Worm (Caenorhabditis elegans) whole organism, L4 larva: ENCODE data around the gene krr-1.

Source experiments
- aly-2 ChIP-seq: sonication (generic microtip); optimal IDR thresholded peaks from 2 replicates; lab custom pipeline; 2018; ENCODE audit warnings: missing biosample characterization, missing genetic modification characterization
- arid-1 ChIP-seq: fragments of 200-800 bp; sonication (Bioruptor generic); conservative IDR thresholded peaks from 2 replicates; pipeline ENCODE4 v1.3.6; 2022; ENCODE audit warnings: missing genetic modification reagents, missing genetic modification characterization, missing compliant biosample characterization
- dpl-1 ChIP-seq: fragments of 150-350 bp; optimal IDR thresholded peaks from 2 replicates; lab custom pipeline; 2014; ENCODE audit warnings: missing biosample characterization, missing genetic modification reagents, missing genetic modification characterization
- egl-27 ChIP-seq: sonication (generic microtip); optimal IDR thresholded peaks from 3 replicates; lab custom pipeline; 2017; ENCODE audit warnings: missing biosample characterization, missing genetic modification reagents, missing genetic modification characterization
- hlh-11 ChIP-seq: fragments of 200-800 bp; sonication (Bioruptor generic); optimal IDR thresholded peaks from 2 replicates; lab custom pipeline; 2018; ENCODE audit warnings: mild to moderate bottlenecking, missing genetic modification characterization, missing compliant biosample characterization
- lin-39 ChIP-seq: fragments of 150-350 bp; optimal IDR thresholded peaks from 2 replicates; lab custom pipeline; 2014; ENCODE audit warnings: missing biosample characterization, missing genetic modification reagents, missing genetic modification characterization
- lir-3 ChIP-seq: sonication (generic microtip); optimal IDR thresholded peaks from 2 replicates; lab custom pipeline; 2016; ENCODE audit warnings: mild to moderate bottlenecking, missing genetic modification characterization, missing compliant biosample characterization
- lsy-2 ChIP-seq, 2 experiments: fragments of 150-350 bp in 1 of 2; sonication (generic microtip) in 1 of 2; optimal IDR thresholded peaks; 2 replicates each; lab custom pipeline; 2014 to 2017; ENCODE audit warnings: missing biosample characterization in 2 of 2, missing genetic modification characterization in 2 of 2
- mdl-1 ChIP-seq, 2 experiments: fragments of 150-350 bp in 1 of 2; sonication (generic microtip) in 1 of 2; optimal IDR thresholded peaks; 2 replicates each; lab custom pipeline; 2014 to 2017; ENCODE audit warnings: missing biosample characterization in 2 of 2, missing genetic modification characterization in 2 of 2
- nhr-25 ChIP-seq: sonication (generic microtip); optimal IDR thresholded peaks from 2 replicates; lab custom pipeline; 2017; ENCODE audit warnings: missing genetic modification characterization, mild to moderate bottlenecking, missing compliant biosample characterization, antibody characterized with exemption, moderate library complexity, borderline replicate concordance; ENCODE audit not compliant: insufficient read depth
- nhr-28 ChIP-seq: fragments of 150-350 bp; optimal IDR thresholded peaks from 2 replicates; lab custom pipeline; 2014; ENCODE audit warnings: missing biosample characterization, missing genetic modification characterization
- pha-4 ChIP-seq, 2 experiments: fragments of 150-350 bp in 1 of 2; fragments of 200-800 bp in 1 of 2; sonication (Bioruptor generic) in 1 of 2; IDR thresholded peaks in 1 of 2; optimal IDR thresholded peaks in 1 of 2; 2 replicates each; pipeline versions ENCODE4 v1.3.6 to Lab custom; 2014 to 2022; ENCODE audit warnings: missing genetic modification characterization in 2 of 2, missing genetic modification reagents in 2 of 2, missing biosample characterization in 1 of 2, missing compliant biosample characterization in 1 of 2
- rbr-2 ChIP-seq: sonication (generic microtip); optimal IDR thresholded peaks from 2 replicates; lab custom pipeline; 2016; ENCODE audit warnings: missing genotype, missing genetic modification characterization, missing compliant biosample characterization
- snpc-4 ChIP-seq: fragments of 150-350 bp; optimal IDR thresholded peaks from 2 replicates; lab custom pipeline; 2014; ENCODE audit warnings: missing biosample characterization, missing genetic modification characterization

DNA sequence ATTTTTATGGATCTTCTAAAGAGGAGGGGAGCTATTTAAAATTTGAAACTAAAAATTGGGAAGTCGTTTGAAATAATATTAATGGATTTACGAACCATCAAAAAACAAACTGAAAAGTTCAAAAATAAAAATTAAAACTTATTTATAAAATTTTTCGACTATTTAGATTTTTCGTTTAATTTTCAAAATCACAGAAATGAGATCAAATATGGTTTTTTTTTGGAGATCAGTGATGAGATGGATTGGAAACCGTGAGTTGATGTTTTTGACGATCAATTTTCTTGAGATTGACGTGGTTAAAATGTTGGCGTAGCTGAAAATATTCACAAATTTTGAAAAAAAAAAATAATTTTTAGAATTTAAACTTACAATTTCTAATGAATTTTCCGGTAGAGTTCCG lies 12.0 kb upstream of the krr-1 start, which contains the start of gene C13F10.5:
- TF ChIP-seq egl-27 (tag; lab: Kevin White, UChicago) (no peak), snpc-4 (tag; lab: Kevin White, UChicago) (no peak), nhr-25 (no peak), rbr-2 (tag; lab: Kevin White, UChicago) (no peak), arid-1 (GFP tag; lab: Robert Waterston, UW) (no peak), pha-4 (GFP tag; IDR thresholded peaks at IDR 0.05; lab: Robert Waterston, UW) (no peak), pha-4 (tag; optimal IDR thresholded peaks at IDR 0.05; lab: Kevin White, UChicago) (no peak), nhr-28 (tag; lab: Kevin White, UChicago) (no peak), lin-39 (no peak), lsy-2 (tag; optimal IDR thresholded peaks at IDR 0.05; lab: Kevin White, UChicago) (no peak), mdl-1 (tag; optimal IDR thresholded peaks at IDR 0.05; lab: Kevin White, UChicago) (no peak), aly-2 (no peak), hlh-11 (tag; lab: Kevin White, UChicago) (no peak), lir-3 (tag; lab: Kevin White, UChicago) (no peak), dpl-1 (GFP tag; lab: Kevin White, UChicago) (no peak)
